Worm (Caenorhabditis elegans): Measurements from ENCODE around the gene C14C11.2.

ce11 chrV:5693595-5693994 lies 32.6 kb downstream of the C14C11.2 start:
- TF ChIP-seq him-1 (tag; optimal IDR thresholded peaks at IDR 0.05) (no peak), W03F9.2 (tag; optimal IDR thresholded peaks at IDR 0.05) (no peak), dao-5 (tag; optimal IDR thresholded peaks at IDR 0.05) (no peak)
